Fruit fly (Drosophila melanogaster): ENCODE measurements around the gene EMC2B.

The EMC2B gene

dm6 chr3R:17020956-17021355 is 29.3 kb upstream of the EMC2B start, which contains the start of gene Adsl:
Gene Adsl, minus strand, starts transcription at chr3R:17021120.
- no peak for TF ChIP-seq CG10543 (GFP tag; optimal IDR thresholded peaks at IDR 0.05)
- no peak for TF ChIP-seq CG15269 (tag; optimal IDR thresholded peaks at IDR 0.05)
- TF ChIP-seq CG11398 (GFP tag; optimal IDR thresholded peaks at IDR 0.05): no peak
- no peak for TF ChIP-seq Abd-B (GFP tag; optimal IDR thresholded peaks at IDR 0.05)
- TF ChIP-seq repo (GFP tag; optimal IDR thresholded peaks at IDR 0.05): peak; percentile 40
- peak; percentile 88 for TF ChIP-seq MTF-1 (GFP tag; optimal IDR thresholded peaks at IDR 0.05; ENCODE audit: borderline replicate concordance)
- peak; percentile 29; the same call in 1 of the 3 replicates for TF ChIP-seq knrl (GFP tag; IDR thresholded peaks at IDR 0.05; ENCODE audit: partially characterized antibody)
- TF ChIP-seq onecut (GFP tag; IDR thresholded peaks at IDR 0.05): peak; percentile 61
- TF ChIP-seq CG1602 (GFP tag; optimal IDR thresholded peaks at IDR 0.05): no peak
- peak; percentile 71 for TF ChIP-seq MBD-R2 (GFP tag; IDR thresholded peaks at IDR 0.05)
- no peak for TF ChIP-seq tx (GFP tag; optimal IDR thresholded peaks at IDR 0.05)
- TF ChIP-seq CG10274 (GFP tag; optimal IDR thresholded peaks at IDR 0.05): peak; percentile 34
- peak; percentile 69 for TF ChIP-seq sim (GFP tag; IDR thresholded peaks at IDR 0.05)
- no peak for TF ChIP-seq CG11696 (GFP tag; IDR thresholded peaks at IDR 0.05)
- TF ChIP-seq ham (GFP tag; IDR thresholded peaks at IDR 0.05): no peak
- TF ChIP-seq CG7928 (GFP tag; optimal IDR thresholded peaks at IDR 0.05): no peak
- TF ChIP-seq dm (GFP tag; optimal IDR thresholded peaks at IDR 0.05): peak; percentile 91
- TF ChIP-seq al (GFP tag; IDR thresholded peaks at IDR 0.05): no peak
- peak in 1 of 2 experiments; percentile 84 for TF ChIP-seq Pdp1 (GFP tag; optimal IDR thresholded peaks at IDR 0.05)
- peak; percentile 49; the same call in 1 of the 2 replicates for TF ChIP-seq Bgb (GFP tag; IDR thresholded peaks at IDR 0.05; ENCODE audit: partially characterized antibody)
- peak; percentile 65 for TF ChIP-seq Lhr (GFP tag; optimal IDR thresholded peaks at IDR 0.05)
- peak; percentile 30 for TF ChIP-seq CG8281 (tag; optimal IDR thresholded peaks at IDR 0.05)
- TF ChIP-seq H15 (GFP tag; IDR thresholded peaks at IDR 0.05): no peak
- TF ChIP-seq CG15601 (tag; optimal IDR thresholded peaks at IDR 0.05): no peak
- peak; percentile 3 for TF ChIP-seq cato (GFP tag; optimal IDR thresholded peaks at IDR 0.05; ENCODE audit: borderline replicate concordance)
- TF ChIP-seq bigmax (GFP tag; optimal IDR thresholded peaks at IDR 0.05): peak; percentile 54
- TF ChIP-seq Dip3 (GFP tag; optimal IDR thresholded peaks at IDR 0.05): no peak
- TF ChIP-seq CG8478 (optimal IDR thresholded peaks at IDR 0.05): no peak
- TF ChIP-seq Kr (GFP tag; optimal IDR thresholded peaks at IDR 0.05): no peak
- peak; percentile 74 for TF ChIP-seq CG17385 (GFP tag; optimal IDR thresholded peaks at IDR 0.05)
- peak; percentile 17; the same call in 1 of the 3 replicates for TF ChIP-seq dysf (GFP tag; IDR thresholded peaks at IDR 0.05)
- no peak for TF ChIP-seq ken (GFP tag; IDR thresholded peaks at IDR 0.05)
- TF ChIP-seq CG3065 (GFP tag; optimal IDR thresholded peaks at IDR 0.05): no peak
- peak; percentile 5 for TF ChIP-seq ash1 (GFP tag; optimal IDR thresholded peaks at IDR 0.05)
- TF ChIP-seq CG13894 (tag; optimal IDR thresholded peaks at IDR 0.05): no peak
- TF ChIP-seq CG17612 (GFP tag; IDR thresholded peaks at IDR 0.05): no peak
- no peak for TF ChIP-seq hth (optimal IDR thresholded peaks at IDR 0.05)
- TF ChIP-seq zen (tag; optimal IDR thresholded peaks at IDR 0.05): peak; percentile 67
- peak; percentile 55 for TF ChIP-seq salm (tag; optimal IDR thresholded peaks at IDR 0.05)
- TF ChIP-seq Lpt (GFP tag; optimal IDR thresholded peaks at IDR 0.05): no peak
- peak; percentile 79 for TF ChIP-seq HHEX (GFP tag; optimal IDR thresholded peaks at IDR 0.05)
- peak; percentile 37; the same call in 1 of the 2 replicates for TF ChIP-seq CG10321 (GFP tag; IDR thresholded peaks at IDR 0.05)
- no peak for TF ChIP-seq Eip74EF (GFP tag; optimal IDR thresholded peaks at IDR 0.05)
- no peak for TF ChIP-seq CG4282 (GFP tag; optimal IDR thresholded peaks at IDR 0.05)
- TF ChIP-seq p53 (GFP tag; optimal IDR thresholded peaks at IDR 0.05): peak; percentile 13
- peak; percentile 45 for TF ChIP-seq CG12299 (tag; optimal IDR thresholded peaks at IDR 0.05)
- TF ChIP-seq Camta (GFP tag; optimal IDR thresholded peaks at IDR 0.05): peak; percentile 41
- TF ChIP-seq CHES-1-like (GFP tag; optimal IDR thresholded peaks at IDR 0.05): no peak
- peak; percentile 31; the same call in 1 of the 2 replicates for TF ChIP-seq CG6689 (GFP tag; IDR thresholded peaks at IDR 0.05)
- TF ChIP-seq CG6791 (GFP tag; IDR thresholded peaks at IDR 0.05; ENCODE audit: partially characterized antibody): no peak; the same call in 2 of the 3 replicates
- TF ChIP-seq D19A (tag; optimal IDR thresholded peaks at IDR 0.05): no peak
